Fruit fly (Drosophila melanogaster): ENCODE results near the gene CG2200.

The CG2200 gene

dm6 chrX:13128750-13129152, 34.7 kb downstream of the CG2200 start, which contains the start of the genes CG32638, CG15717 and MFS10 (continued):
- TF ChIP-seq sd (tag; optimal IDR thresholded peaks at IDR 0.05) (peak; percentile 59), Pdp1 (GFP tag; optimal IDR thresholded peaks at IDR 0.05) (peak in 1 of 2 experiments; percentile 43), E2f2 (GFP tag; IDR thresholded peaks at IDR 0.05) (peak; percentile 75), amos (GFP tag; IDR thresholded peaks at IDR 0.05; ENCODE audit: partially characterized antibody) (peak; percentile 52), CG14014 (GFP tag; IDR thresholded peaks at IDR 0.05) (0 out of 2 replicates have a peak, but pooled peaks have one; percentile 10), HmgZ (tag; optimal IDR thresholded peaks at IDR 0.05) (peak; percentile 83), row (GFP tag; IDR thresholded peaks at IDR 0.05) (peak; percentile 56), CG18619 (GFP tag; optimal IDR thresholded peaks at IDR 0.05) (peak; percentile 22), Sox102F (GFP tag; optimal IDR thresholded peaks at IDR 0.05) (no peak), CG7839 (tag; optimal IDR thresholded peaks at IDR 0.05) (peak; percentile 0), NfI (GFP tag; optimal IDR thresholded peaks at IDR 0.05) (peak; percentile 27), CG1602 (GFP tag; optimal IDR thresholded peaks at IDR 0.05) (no peak), CG2199 (GFP tag; IDR thresholded peaks at IDR 0.05) (no peak), gfzf (GFP tag; optimal IDR thresholded peaks at IDR 0.05) (peak; percentile 96), CG2120 (GFP tag; optimal IDR thresholded peaks at IDR 0.05) (peak; percentile 33), dm (GFP tag; optimal IDR thresholded peaks at IDR 0.05) (peak; percentile 55), phol (tag; optimal IDR thresholded peaks at IDR 0.05) (peak; percentile 28), CG6791 (GFP tag; IDR thresholded peaks at IDR 0.05; ENCODE audit: partially characterized antibody) (0 out of 3 replicates have a peak, but pooled peaks have one; percentile 50), CG7357 (GFP tag; IDR thresholded peaks at IDR 0.05) (no peak), p53 (GFP tag; optimal IDR thresholded peaks at IDR 0.05) (no peak), CG1792 (GFP tag; optimal IDR thresholded peaks at IDR 0.05) (no peak), CG14965 (GFP tag; optimal IDR thresholded peaks at IDR 0.05; ENCODE audit: borderline replicate concordance) (no peak), CG31441 (GFP tag; IDR thresholded peaks at IDR 0.05) (0 out of 2 replicates have a peak, but pooled peaks have one; percentile 31), Opbp (GFP tag; IDR thresholded peaks at IDR 0.05; ENCODE audit: partially characterized antibody) (peak; percentile 68), vfl (GFP tag; optimal IDR thresholded peaks at IDR 0.05) (no peak), Dek (tag; optimal IDR thresholded peaks at IDR 0.05) (no peak), CG6654 (GFP tag; optimal IDR thresholded peaks at IDR 0.05) (no peak), CG17186 (GFP tag; optimal IDR thresholded peaks at IDR 0.05) (peak; percentile 54), pho (GFP tag; optimal IDR thresholded peaks at IDR 0.05) (no peak), Fer1 (GFP tag; optimal IDR thresholded peaks at IDR 0.05) (peak; percentile 37), Ets65A (GFP tag) (peak; percentile 21), CG2116 (GFP tag; optimal IDR thresholded peaks at IDR 0.05) (peak; percentile 44), pzg (GFP tag; optimal IDR thresholded peaks at IDR 0.05) (peak; percentile 95), CG34422 (GFP tag; IDR thresholded peaks at IDR 0.05) (peak; percentile 55; the same call in 1 of the 3 replicates), CG16813 (GFP tag; IDR thresholded peaks at IDR 0.05; ENCODE audit: partially characterized antibody) (0 out of 3 replicates have a peak, but pooled peaks have one; percentile 20), caup (GFP tag; optimal IDR thresholded peaks at IDR 0.05; ENCODE audit: severe bottlenecking) (peak; percentile 20), zfh2 (GFP tag; optimal IDR thresholded peaks at IDR 0.05) (peak; percentile 19), Jarid2 (GFP tag; optimal IDR thresholded peaks at IDR 0.05) (peak; percentile 73), Meics (GFP tag; optimal IDR thresholded peaks at IDR 0.05) (peak; percentile 3), CG13624 (GFP tag; optimal IDR thresholded peaks at IDR 0.05) (peak; percentile 19), ci (GFP tag; IDR thresholded peaks at IDR 0.05) (peak; percentile 70), chinmo (GFP tag; IDR thresholded peaks at IDR 0.05; ENCODE audit: partially characterized antibody) (peak; percentile 90; the same call in 2 of the 4 replicates), zf30C (GFP tag; optimal IDR thresholded peaks at IDR 0.05) (no peak), Rx (GFP tag; IDR thresholded peaks at IDR 0.05) (no peak), CG11504 (tag; optimal IDR thresholded peaks at IDR 0.05) (peak; percentile 17), CG8290 (GFP tag; optimal IDR thresholded peaks at IDR 0.05) (peak; percentile 17), CG8290 (tag; optimal IDR thresholded peaks at IDR 0.05) (peak in 1 of 2 experiments; percentile 86), lbe (GFP tag; optimal IDR thresholded peaks at IDR 0.05) (no peak), CG15073 (GFP tag; optimal IDR thresholded peaks at IDR 0.05) (no peak), chn (GFP tag; optimal IDR thresholded peaks at IDR 0.05) (no peak)

Measured in whole organism, embryonic.